Worm (Caenorhabditis elegans) whole organism, L4 larva: Measurements from ENCODE around the gene R193.2.

Source experiments
- lsy-2 ChIP-seq, 2 experiments: fragments of 150-350 bp in 1 of 2; sonication (generic microtip) in 1 of 2; optimal IDR thresholded peaks; 2 replicates each; lab custom pipeline; 2014 to 2017; ENCODE audit warnings: missing biosample characterization in 2 of 2, missing genetic modification characterization in 2 of 2
- nhr-6 ChIP-seq: fragments of 150-350 bp; optimal IDR thresholded peaks from 2 replicates; lab custom pipeline; 2014; ENCODE audit warnings: missing biosample characterization, missing genetic modification characterization
- pqm-1 ChIP-seq: sonication (generic microtip); optimal IDR thresholded peaks from 2 replicates; lab custom pipeline; 2017; ENCODE audit warnings: missing biosample characterization, missing genetic modification characterization
- unc-130 ChIP-seq: sonication (generic microtip); optimal IDR thresholded peaks from 2 replicates; lab custom pipeline; 2016; ENCODE audit warnings: missing genetic modification reagents, missing genetic modification characterization, missing compliant biosample characterization

DNA sequence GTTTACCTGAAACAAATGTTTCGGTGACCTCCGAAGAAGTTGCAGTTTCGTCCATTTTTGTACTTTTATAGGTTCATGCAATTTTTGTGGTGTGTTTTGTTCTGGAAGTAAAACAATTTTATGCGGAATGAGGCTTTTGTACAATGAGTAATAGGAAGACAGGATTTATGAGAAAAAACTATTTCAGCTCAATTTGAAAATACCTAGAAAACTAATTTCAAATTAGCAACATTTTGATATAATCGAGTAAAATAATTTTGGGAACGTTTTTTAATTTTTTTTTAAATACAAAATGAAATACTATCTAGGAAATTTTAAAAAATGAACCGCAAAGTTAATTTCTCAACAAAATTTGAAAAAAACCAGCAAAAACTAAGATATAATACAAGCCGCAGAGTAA lies 60.3 kb downstream of the R193.2 start, which contains the start of gene rei-2:
- TF ChIP-seq pqm-1 (no peak), nhr-6 (no peak), unc-130 (GFP tag; lab: Kevin White, UChicago) (no peak), lsy-2 (tag; optimal IDR thresholded peaks at IDR 0.05; lab: Kevin White, UChicago) (no peak)
